Fruit fly (Drosophila melanogaster) whole organism: ENCODE data around the gene Pxn.

Experiments used
- CG8478 ChIP-seq: fragments of >200 bp; optimal IDR thresholded peaks from 2 replicates; lab custom pipeline; 2018; ENCODE audit warnings: inconsistent platforms
- Dll ChIP-seq: fragments of >200 bp; optimal IDR thresholded peaks from 2 replicates; lab custom pipeline; 2017
- EcR ChIP-seq, 2 experiments: fragments of >200 bp; optimal IDR thresholded peaks; 2 replicates each; lab custom pipeline; 2017; ENCODE audit warnings: missing biosample characterization in 2 of 2, missing genetic modification characterization in 2 of 2, missing genetic modification reagents in 2 of 2
- pan ChIP-seq: fragments of >200 bp; optimal IDR thresholded peaks from 2 replicates; lab custom pipeline; 2017
- psq ChIP-seq: fragments of >200 bp; optimal IDR thresholded peaks from 2 replicates; lab custom pipeline; 2017

DNA sequence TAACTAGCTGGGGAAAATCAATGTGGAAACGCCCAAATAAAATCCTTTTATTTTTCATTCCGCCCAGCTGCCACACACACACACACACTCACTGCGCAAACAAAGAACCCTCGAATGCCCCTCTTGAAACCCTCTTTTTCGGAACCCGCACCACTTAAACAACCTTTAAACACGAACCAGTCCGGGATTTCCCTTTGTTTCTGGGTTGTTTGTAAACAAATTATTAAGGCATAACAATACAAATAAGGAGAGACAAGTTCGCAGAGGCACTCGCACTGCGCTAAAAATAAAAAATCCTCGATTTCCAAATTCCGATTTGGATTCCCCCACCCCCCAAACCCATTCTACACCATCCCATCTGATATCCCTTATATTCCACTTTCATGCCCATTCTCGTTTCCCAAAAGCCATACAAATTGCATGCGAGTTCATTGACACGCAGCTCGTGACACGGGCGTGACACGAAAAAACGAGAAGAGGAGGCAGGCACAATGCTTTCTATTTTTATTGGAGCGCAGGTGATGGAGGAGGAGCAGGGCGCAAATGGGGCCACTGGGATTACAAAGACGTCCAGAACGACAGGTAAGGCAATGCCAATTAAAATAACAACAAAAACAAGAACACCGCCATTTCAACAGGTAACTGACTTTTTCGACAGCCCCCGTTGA lies 50.2 kb downstream of the Pxn start:
- TF ChIP-seq psq (no peak), pan (lab: Kevin White, UChicago) (no peak), Dll (lab: Kevin White, UChicago) (no peak), EcR (GFP tag; optimal IDR thresholded peaks at IDR 0.05; lab: Kevin White, UChicago) (peak; percentile 40 to 81), CG8478 (lab: Kevin White, UChicago) (no peak)
